Fruit fly (Drosophila melanogaster): ENCODE results near the gene CG6996.
A peak's percentile ranks its signal among the peaks of the same experiment; 100 is the strongest.

The CG6996 gene

dm6 chr3L:20223398-20223951 lies 16.1 kb downstream of the CG6996 start, which contains the start of gene CG17147:
Gene CG17147, plus strand, starts transcription at chr3L:20223932.
- TF ChIP-seq ttk (GFP tag; IDR thresholded peaks at IDR 0.05) = no peak
- TF ChIP-seq CG2678 (tag; optimal IDR thresholded peaks at IDR 0.05) = peak; percentile 19
- peak; percentile 25 for TF ChIP-seq B-H2 (GFP tag; optimal IDR thresholded peaks at IDR 0.05)
- TF ChIP-seq CG34376 (GFP tag; optimal IDR thresholded peaks at IDR 0.05) = peak; percentile 88
- TF ChIP-seq mirr (GFP tag; optimal IDR thresholded peaks at IDR 0.05) = peak; percentile 19
- peak; percentile 16 for TF ChIP-seq lab (GFP tag; optimal IDR thresholded peaks at IDR 0.05)
- no peak for TF ChIP-seq CG10654 (GFP tag; optimal IDR thresholded peaks at IDR 0.05)
- TF ChIP-seq chm (GFP tag; IDR thresholded peaks at IDR 0.05) = no peak
- TF ChIP-seq exex (tag; optimal IDR thresholded peaks at IDR 0.05) = peak; percentile 97
- peak; percentile 56 for TF ChIP-seq grn (GFP tag; optimal IDR thresholded peaks at IDR 0.05)
- TF ChIP-seq CG1792 (GFP tag; optimal IDR thresholded peaks at IDR 0.05) = no peak
- TF ChIP-seq CG13296 (GFP tag; optimal IDR thresholded peaks at IDR 0.05) = peak; percentile 12
- TF ChIP-seq sug (tag; optimal IDR thresholded peaks at IDR 0.05) = peak; percentile 62
- no peak for TF ChIP-seq Dip2 (GFP tag; IDR thresholded peaks at IDR 0.05)
- peak; percentile 13 for TF ChIP-seq Vsx1 (GFP tag; optimal IDR thresholded peaks at IDR 0.05)

- no peak for TF ChIP-seq CG6813 (GFP tag; optimal IDR thresholded peaks at IDR 0.05)
- TF ChIP-seq CG8924 (tag; optimal IDR thresholded peaks at IDR 0.05) = peak; percentile 25
- peak; percentile 90 for TF ChIP-seq Sin3A (optimal IDR thresholded peaks at IDR 0.05)
- TF ChIP-seq YL-1 (GFP tag; optimal IDR thresholded peaks at IDR 0.05) = peak; percentile 42
- no peak for TF ChIP-seq CG1792 (GFP tag; optimal IDR thresholded peaks at IDR 0.05)
- no peak for TF ChIP-seq nerfin-1 (tag; optimal IDR thresholded peaks at IDR 0.05)
- TF ChIP-seq CG30020 (tag; optimal IDR thresholded peaks at IDR 0.05) = peak; percentile 36
- peak; percentile 66 for TF ChIP-seq BEAF-32 (GFP tag; optimal IDR thresholded peaks at IDR 0.05)
- TF ChIP-seq CG2116 (GFP tag; optimal IDR thresholded peaks at IDR 0.05) = peak; percentile 86
- TF ChIP-seq CG10267 (tag; optimal IDR thresholded peaks at IDR 0.05) = peak; percentile 21
- TF ChIP-seq CG13287 (GFP tag; IDR thresholded peaks at IDR 0.05; ENCODE audit: partially characterized antibody) = peak; percentile 54
- peak; percentile 38 for TF ChIP-seq nmo (GFP tag; optimal IDR thresholded peaks at IDR 0.05)
- TF ChIP-seq Dref (GFP tag; IDR thresholded peaks at IDR 0.05) = peak; percentile 58
- peak; percentile 88 for TF ChIP-seq CG4617 (GFP tag; optimal IDR thresholded peaks at IDR 0.05; ENCODE audit: borderline replicate concordance)
- peak; percentile 39; the same call in 1 of the 3 replicates for TF ChIP-seq CG16813 (GFP tag; IDR thresholded peaks at IDR 0.05; ENCODE audit: partially characterized antibody)
- peak; percentile 23 for TF ChIP-seq hkb (optimal IDR thresholded peaks at IDR 0.05)
- TF ChIP-seq hkb (GFP tag; IDR thresholded peaks at IDR 0.05) = no peak
- peak; percentile 68 for TF ChIP-seq CG15514 (GFP tag; optimal IDR thresholded peaks at IDR 0.05)
- no peak for TF ChIP-seq CG15073 (GFP tag; optimal IDR thresholded peaks at IDR 0.05)
- TF ChIP-seq dm (GFP tag; optimal IDR thresholded peaks at IDR 0.05) = peak; percentile 1
- peak; percentile 58 for TF ChIP-seq stwl (tag; optimal IDR thresholded peaks at IDR 0.05)
- peak; percentile 46 for TF ChIP-seq zen (tag; optimal IDR thresholded peaks at IDR 0.05)
- peak; percentile 19 for TF ChIP-seq CG13624 (GFP tag; optimal IDR thresholded peaks at IDR 0.05)
- TF ChIP-seq her (GFP tag; optimal IDR thresholded peaks at IDR 0.05) = peak; percentile 49
- peak; percentile 63 for TF ChIP-seq Elba2 (GFP tag; optimal IDR thresholded peaks at IDR 0.05)
- TF ChIP-seq abd-A (tag; optimal IDR thresholded peaks at IDR 0.05) = no peak
- TF ChIP-seq Sry-δ (GFP tag; optimal IDR thresholded peaks at IDR 0.05) = peak; percentile 57
- no peak for TF ChIP-seq Hr51 (GFP tag; optimal IDR thresholded peaks at IDR 0.05)
- TF ChIP-seq Jarid2 (GFP tag; optimal IDR thresholded peaks at IDR 0.05) = no peak
- peak; percentile 29 for TF ChIP-seq CG2712 (tag; optimal IDR thresholded peaks at IDR 0.05)
- TF ChIP-seq Dll (GFP tag; IDR thresholded peaks at IDR 0.05; ENCODE audit: partially characterized antibody) = 0 out of 4 replicates have a peak, but pooled peaks have one; percentile 52
- peak; percentile 78 for TF ChIP-seq CG3995 (GFP tag; optimal IDR thresholded peaks at IDR 0.05)
- TF ChIP-seq pan (optimal IDR thresholded peaks at IDR 0.05) = no peak
- no peak for TF ChIP-seq pan (GFP tag; optimal IDR thresholded peaks at IDR 0.05 in 1 of 2, IDR thresholded peaks at IDR 0.05 in 1 of 2)
- TF ChIP-seq CG9797 (GFP tag; optimal IDR thresholded peaks at IDR 0.05) = peak; percentile 81
Measured at dm6 chr3L:20226153-20226552, 18.8 kb downstream of the CG6996 start.

Measured in whole organism, embryonic.